Worm (Caenorhabditis elegans) whole organism, mixed stage, embryonic: ENCODE measurements around the gene fkh-2.

Experiments
- blmp-1 ChIP-seq: fragments of 150-350 bp; optimal IDR thresholded peaks from 2 replicates; lab custom pipeline; 2014; ENCODE audit warnings: missing biosample characterization, missing genetic modification characterization
- ceh-43 ChIP-seq: fragments of 200-800 bp; sonication (Bioruptor generic); optimal IDR thresholded peaks from 2 replicates; lab custom pipeline; 2018; ENCODE audit warnings: mild to moderate bottlenecking, missing genetic modification characterization, moderate library complexity, missing compliant biosample characterization
- lsy-2 ChIP-seq: fragments of 150-350 bp; optimal IDR thresholded peaks from 2 replicates; lab custom pipeline; 2014; ENCODE audit warnings: missing biosample characterization, missing genetic modification characterization
- mab-5 ChIP-seq: fragments of 150-350 bp; optimal IDR thresholded peaks from 2 replicates; lab custom pipeline; 2014; ENCODE audit warnings: missing biosample characterization, missing genetic modification characterization
- mep-1 ChIP-seq: fragments of 150-350 bp; optimal IDR thresholded peaks from 2 replicates; lab custom pipeline; 2017; ENCODE audit warnings: missing biosample characterization, missing genetic modification reagents, missing genetic modification characterization, inconsistent platforms
- pha-4 ChIP-seq: fragments of 150-350 bp; optimal IDR thresholded peaks from 2 replicates; lab custom pipeline; 2018; ENCODE audit warnings: missing biosample characterization, missing genetic modification reagents, missing genetic modification characterization

DNA sequence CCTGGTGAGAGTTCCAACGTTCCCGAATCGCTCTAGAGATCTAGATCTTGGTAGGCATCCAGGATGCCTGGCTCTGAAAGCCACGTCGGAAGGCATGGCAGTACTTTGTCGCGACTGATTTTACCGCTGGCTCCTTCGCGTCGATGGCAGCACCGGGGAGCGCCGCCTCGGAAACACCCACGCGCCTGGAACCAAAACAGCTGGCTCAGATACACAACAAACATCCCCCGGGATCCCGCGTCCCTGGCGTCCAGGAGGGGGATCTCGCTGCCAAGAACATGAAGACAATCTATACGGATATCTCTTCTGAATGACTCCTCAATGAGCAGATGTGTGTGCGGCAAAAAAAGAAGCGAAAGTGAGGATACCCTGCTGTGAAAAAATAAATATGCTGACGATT, 8.8 kb downstream of the fkh-2 start:
- no peak for TF ChIP-seq ceh-43 (GFP tag; lab: Kevin White, UChicago)
- TF ChIP-seq pha-4 (tag; lab: Kevin White, UChicago): no peak
- no peak for TF ChIP-seq mep-1
- no peak for TF ChIP-seq blmp-1 (tag; lab: Kevin White, UChicago)
- no peak for TF ChIP-seq lsy-2
- no peak for TF ChIP-seq mab-5 (tag; lab: Kevin White, UChicago)
